Worm (Caenorhabditis elegans) whole organism, L2 larva: Measurements from ENCODE around the gene C34F6.10.

Experiments used
- ZK546.5 ChIP-seq: sonication (generic microtip); optimal IDR thresholded peaks from 2 replicates; lab custom pipeline; 2017; ENCODE audit warnings: missing biosample characterization, missing genetic modification characterization
- elt-3 ChIP-seq: sonication (generic microtip); optimal IDR thresholded peaks from 2 replicates; lab custom pipeline; 2017; ENCODE audit warnings: missing biosample characterization, missing genetic modification characterization
- lin-39 ChIP-seq: fragments of 150-350 bp; optimal IDR thresholded peaks from 2 replicates; lab custom pipeline; 2014; ENCODE audit warnings: missing biosample characterization, missing genetic modification reagents, missing genetic modification characterization
- lsy-2 ChIP-seq, 2 experiments: fragments of 150-350 bp in 1 of 2; sonication (generic microtip) in 1 of 2; optimal IDR thresholded peaks; 2 replicates each; lab custom pipeline; 2014 to 2017; ENCODE audit warnings: missing biosample characterization in 2 of 2, missing genetic modification characterization in 2 of 2
- unc-39 ChIP-seq: fragments of 150-350 bp; optimal IDR thresholded peaks from 2 replicates; lab custom pipeline; 2014; ENCODE audit warnings: missing biosample characterization, missing genetic modification characterization

- TF ChIP-seq lin-39 (no peak), ZK546.5 (no peak), unc-39 (no peak), lsy-2 (tag; optimal IDR thresholded peaks at IDR 0.05; lab: Kevin White, UChicago) (no peak), elt-3 (no peak)
Observed at ce11 chrX:11264715-11265114, 24.3 kb upstream of the C34F6.10 start.
